Fruit fly (Drosophila melanogaster) whole organism, embryonic: Measurements from ENCODE around the gene Mekk1.

Experiments used
- Aef1 ChIP-seq: fragments of 200-800 bp; sonication (Bioruptor generic); IDR thresholded peaks from 3 replicates; pipeline ENCODE4 v1.3.6; 2022; ENCODE audit warnings: missing biosample characterization, missing genetic modification characterization
- CG10274 ChIP-seq: fragments of 200-800 bp; sonication (Bioruptor generic); optimal IDR thresholded peaks from 3 replicates; lab custom pipeline; 2017; ENCODE audit warnings: missing biosample characterization, mild to moderate bottlenecking, missing genetic modification characterization
- CG11695 ChIP-seq: fragments of 200-800 bp; sonication (Bioruptor generic); IDR thresholded peaks from 3 replicates; pipeline ENCODE4 v1.3.6; 2022; ENCODE audit warnings: missing biosample characterization, missing genetic modification characterization
- CG12104 ChIP-seq: fragments of 200-800 bp; sonication (Bioruptor generic); optimal IDR thresholded peaks from 3 replicates; lab custom pipeline; 2016; ENCODE audit warnings: missing biosample characterization, missing genetic modification characterization
- CG12769 ChIP-seq: fragments of 200-800 bp; sonication (Bioruptor generic); optimal IDR thresholded peaks from 2 replicates; lab custom pipeline; 2019; ENCODE audit warnings: missing biosample characterization, mild to moderate bottlenecking, missing genetic modification characterization, moderate library complexity
- CG12942 ChIP-seq: fragments of 200-800 bp; sonication (Bioruptor generic); optimal IDR thresholded peaks from 3 replicates; lab custom pipeline; 2016; ENCODE audit warnings: missing biosample characterization, missing genetic modification characterization
- CG13123 ChIP-seq: fragments of 200-800 bp; sonication (Bioruptor generic); optimal IDR thresholded peaks from 2 replicates; lab custom pipeline; 2016; ENCODE audit warnings: missing biosample characterization, missing genetic modification characterization
- CG14965 ChIP-seq: fragments of 200-800 bp; sonication (Bioruptor generic); optimal IDR thresholded peaks from 2 replicates; lab custom pipeline; 2016; ENCODE audit warnings: missing biosample characterization, missing genetic modification characterization, borderline replicate concordance
- CG15514 ChIP-seq: fragments of 200-800 bp; sonication (Bioruptor generic); optimal IDR thresholded peaks from 3 replicates; lab custom pipeline; 2017; ENCODE audit warnings: missing biosample characterization, missing genetic modification characterization, mild to moderate bottlenecking, moderate library complexity, missing genetic modification reagents
- CG16813 ChIP-seq: fragments of 200-800 bp; sonication (Bioruptor generic); IDR thresholded peaks from 3 replicates; pipeline ENCODE4 v1.3.6; 2022; ENCODE audit warnings: missing biosample characterization, missing genetic modification characterization; ENCODE audit not compliant: partially characterized antibody
- CG18262 ChIP-seq: fragments of 200-800 bp; optimal IDR thresholded peaks from 3 replicates; lab custom pipeline; 2019; ENCODE audit warnings: missing biosample characterization, mild to moderate bottlenecking, missing genetic modification characterization, moderate library complexity
- CG18476 ChIP-seq: fragments of 200-800 bp; sonication (Bioruptor generic); optimal IDR thresholded peaks from 2 replicates; lab custom pipeline; 2016; ENCODE audit warnings: missing biosample characterization, mild to moderate bottlenecking, missing genetic modification characterization
- CG18599 ChIP-seq: fragments of 200-800 bp; sonication (Bioruptor generic); optimal IDR thresholded peaks from 3 replicates; lab custom pipeline; 2017; ENCODE audit warnings: missing biosample characterization, missing genetic modification characterization, mild to moderate bottlenecking, moderate library complexity, missing genetic modification reagents
- CG2129 ChIP-seq: fragments of 200-800 bp; sonication (Bioruptor generic); IDR thresholded peaks from 2 replicates; pipeline ENCODE4 v1.3.6; 2022; ENCODE audit warnings: missing biosample characterization, missing genetic modification characterization; ENCODE audit not compliant: partially characterized antibody
- CG3838 ChIP-seq: fragments of 200-800 bp; sonication (Bioruptor generic); optimal IDR thresholded peaks from 3 replicates; lab custom pipeline; 2016; ENCODE audit warnings: missing biosample characterization, missing genetic modification characterization
- CG4854 ChIP-seq: fragments of 200-800 bp; sonication (Bioruptor generic); optimal IDR thresholded peaks from 2 replicates; lab custom pipeline; 2016; ENCODE audit warnings: missing biosample characterization, missing genetic modification characterization, inconsistent platforms
- CG6689 ChIP-seq: fragments of 200-800 bp; sonication (Bioruptor generic); IDR thresholded peaks from 2 replicates; pipeline ENCODE4 v1.3.6; 2022; ENCODE audit warnings: missing biosample characterization, missing genetic modification characterization
- CG7357 ChIP-seq: fragments of 200-800 bp; sonication (Bioruptor generic); IDR thresholded peaks from 3 replicates; pipeline ENCODE4 v1.3.6; 2022; ENCODE audit warnings: missing biosample characterization, missing genetic modification characterization
- CG9215 ChIP-seq: fragments of 200-800 bp; sonication (Bioruptor generic); IDR thresholded peaks from 2 replicates; pipeline ENCODE4 v1.3.6; 2022; ENCODE audit warnings: missing biosample characterization, missing genetic modification characterization
- CG9876 ChIP-seq: fragments of 200-800 bp; sonication (Bioruptor generic); optimal IDR thresholded peaks from 2 replicates; lab custom pipeline; 2016; ENCODE audit warnings: missing biosample characterization, missing genetic modification characterization
- CrebB ChIP-seq: fragments of 200-800 bp; sonication (Bioruptor generic); optimal IDR thresholded peaks from 3 replicates; lab custom pipeline; 2018; ENCODE audit warnings: missing biosample characterization, mild to moderate bottlenecking, missing genetic modification characterization
- Dad ChIP-seq: fragments of 200-800 bp; sonication (Bioruptor generic); optimal IDR thresholded peaks from 3 replicates; lab custom pipeline; 2016; ENCODE audit warnings: missing biosample characterization, missing genetic modification characterization
- Dek ChIP-seq: fragments of 200-800 bp; sonication (Bioruptor generic); optimal IDR thresholded peaks from 3 replicates; lab custom pipeline; 2019; ENCODE audit warnings: missing biosample characterization, mild to moderate bottlenecking, missing genetic modification characterization, moderate library complexity
- Doc3 ChIP-seq: fragments of 200-800 bp; sonication (Bioruptor generic); IDR thresholded peaks from 3 replicates; pipeline ENCODE4 v1.3.6; 2022; ENCODE audit warnings: missing biosample characterization, missing genetic modification characterization; ENCODE audit not compliant: partially characterized antibody
- Elba2 ChIP-seq: fragments of 200-800 bp; sonication (Bioruptor generic); optimal IDR thresholded peaks from 3 replicates; lab custom pipeline; 2016; ENCODE audit warnings: missing biosample characterization, missing genetic modification characterization
- HLH3B ChIP-seq: fragments of 200-800 bp; sonication (Bioruptor generic); IDR thresholded peaks from 2 replicates; pipeline ENCODE4 v1.3.6; 2022; ENCODE audit warnings: missing biosample characterization, missing genetic modification characterization
- Hr78 ChIP-seq, 2 experiments: fragments of 200-800 bp in 1 of 2; fragments of >200 bp in 1 of 2; sonication (Bioruptor generic) in 1 of 2; optimal IDR thresholded peaks; 2 replicates each; lab custom pipeline; 2017 to 2019; ENCODE audit warnings: missing biosample characterization in 2 of 2, missing genetic modification characterization in 2 of 2, mild to moderate bottlenecking in 1 of 2, moderate library complexity in 1 of 2
- Jarid2 ChIP-seq: fragments of 200-800 bp; sonication (Bioruptor generic); optimal IDR thresholded peaks from 3 replicates; lab custom pipeline; 2017; ENCODE audit warnings: mild to moderate bottlenecking, missing biosample characterization, missing genetic modification reagents, missing genetic modification characterization
- Max ChIP-seq: fragments of 200-800 bp; sonication (Bioruptor generic); optimal IDR thresholded peaks from 2 replicates; lab custom pipeline; 2016; ENCODE audit warnings: missing biosample characterization, mild to moderate bottlenecking, missing genetic modification characterization
- NfI ChIP-seq: fragments of 200-800 bp; sonication (Bioruptor generic); optimal IDR thresholded peaks from 3 replicates; lab custom pipeline; 2018; ENCODE audit warnings: missing biosample characterization, mild to moderate bottlenecking, missing genetic modification characterization, moderate library complexity
- Sry-δ ChIP-seq: fragments of 200-800 bp; sonication (Bioruptor generic); optimal IDR thresholded peaks from 2 replicates; lab custom pipeline; 2016; ENCODE audit warnings: missing biosample characterization, missing genetic modification characterization
- Usf ChIP-seq: fragments of 200-800 bp; sonication (Bioruptor generic); optimal IDR thresholded peaks from 2 replicates; lab custom pipeline; 2017; ENCODE audit warnings: missing genotype, missing biosample characterization, missing genetic modification characterization
- Vsx1 ChIP-seq: fragments of 200-800 bp; sonication (Bioruptor generic); optimal IDR thresholded peaks from 2 replicates; lab custom pipeline; 2017; ENCODE audit warnings: missing biosample characterization, mild to moderate bottlenecking, missing genetic modification characterization, missing genetic modification reagents
- br ChIP-seq: fragments of >200 bp; optimal IDR thresholded peaks from 2 replicates; lab custom pipeline; 2017
- eve ChIP-seq, 2 experiments: fragments of >200 bp; optimal IDR thresholded peaks; 2 replicates each; lab custom pipeline; 2017; ENCODE audit warnings: missing biosample characterization in 2 of 2, missing genetic modification characterization in 2 of 2
- fru ChIP-seq: fragments of >200 bp; optimal IDR thresholded peaks from 2 replicates; lab custom pipeline; 2017
- grau ChIP-seq: fragments of 200-800 bp; optimal IDR thresholded peaks from 3 replicates; lab custom pipeline; 2019; ENCODE audit warnings: missing biosample characterization, mild to moderate bottlenecking, missing genetic modification characterization, moderate library complexity
- grn ChIP-seq: fragments of 200-800 bp; sonication (Bioruptor generic); optimal IDR thresholded peaks from 3 replicates; lab custom pipeline; 2017; ENCODE audit warnings: missing biosample characterization, missing genetic modification characterization
- gsb-n ChIP-seq: fragments of 200-800 bp; sonication (Bioruptor generic); optimal IDR thresholded peaks from 3 replicates; lab custom pipeline; 2018; ENCODE audit warnings: missing biosample characterization, mild to moderate bottlenecking, missing genetic modification characterization
- jing ChIP-seq: fragments of 200-800 bp; sonication (Bioruptor generic); optimal IDR thresholded peaks from 2 replicates; lab custom pipeline; 2018; ENCODE audit warnings: missing biosample characterization, mild to moderate bottlenecking, missing genetic modification characterization
- jumu ChIP-seq: fragments of 200-800 bp; sonication (Bioruptor generic); optimal IDR thresholded peaks from 3 replicates; lab custom pipeline; 2016; ENCODE audit warnings: missing biosample characterization, missing genetic modification characterization
- mam ChIP-seq: fragments of 200-800 bp; sonication (Bioruptor generic); optimal IDR thresholded peaks from 3 replicates; lab custom pipeline; 2016; ENCODE audit warnings: missing biosample characterization, missing genetic modification characterization
- mld ChIP-seq: fragments of 200-800 bp; sonication (Bioruptor generic); IDR thresholded peaks from 3 replicates; pipeline ENCODE4 v1.3.6; 2022; ENCODE audit warnings: missing biosample characterization, missing genetic modification characterization; ENCODE audit not compliant: partially characterized antibody
- run ChIP-seq: fragments of 200-800 bp; sonication (Bioruptor generic); optimal IDR thresholded peaks from 3 replicates; lab custom pipeline; 2018; ENCODE audit warnings: missing biosample characterization, mild to moderate bottlenecking, missing genetic modification characterization
- scrt ChIP-seq: fragments of 200-800 bp; sonication (Bioruptor generic); optimal IDR thresholded peaks from 2 replicates; lab custom pipeline; 2018; ENCODE audit warnings: missing biosample characterization, mild to moderate bottlenecking, missing genetic modification characterization, moderate library complexity
- toy ChIP-seq: fragments of 200-800 bp; sonication (Bioruptor generic); IDR thresholded peaks from 2 replicates; pipeline ENCODE4 v1.3.6; 2022; ENCODE audit warnings: missing biosample characterization, missing genetic modification characterization
- ttk ChIP-seq: fragments of 200-800 bp; sonication (Bioruptor generic); IDR thresholded peaks from 2 replicates; pipeline ENCODE4 v2.1.2; 2022; ENCODE audit warnings: missing biosample characterization, missing genetic modification characterization
- tup ChIP-seq: fragments of 200-800 bp; sonication (Bioruptor generic); optimal IDR thresholded peaks from 2 replicates; lab custom pipeline; 2016; ENCODE audit warnings: missing biosample characterization, mild to moderate bottlenecking, missing genetic modification characterization, moderate library complexity
- wdn ChIP-seq: fragments of 200-800 bp; sonication (Bioruptor generic); IDR thresholded peaks from 2 replicates; pipeline ENCODE4 v1.3.6; 2022; ENCODE audit warnings: missing biosample characterization, missing genetic modification characterization

Gene Mekk1

DNA sequence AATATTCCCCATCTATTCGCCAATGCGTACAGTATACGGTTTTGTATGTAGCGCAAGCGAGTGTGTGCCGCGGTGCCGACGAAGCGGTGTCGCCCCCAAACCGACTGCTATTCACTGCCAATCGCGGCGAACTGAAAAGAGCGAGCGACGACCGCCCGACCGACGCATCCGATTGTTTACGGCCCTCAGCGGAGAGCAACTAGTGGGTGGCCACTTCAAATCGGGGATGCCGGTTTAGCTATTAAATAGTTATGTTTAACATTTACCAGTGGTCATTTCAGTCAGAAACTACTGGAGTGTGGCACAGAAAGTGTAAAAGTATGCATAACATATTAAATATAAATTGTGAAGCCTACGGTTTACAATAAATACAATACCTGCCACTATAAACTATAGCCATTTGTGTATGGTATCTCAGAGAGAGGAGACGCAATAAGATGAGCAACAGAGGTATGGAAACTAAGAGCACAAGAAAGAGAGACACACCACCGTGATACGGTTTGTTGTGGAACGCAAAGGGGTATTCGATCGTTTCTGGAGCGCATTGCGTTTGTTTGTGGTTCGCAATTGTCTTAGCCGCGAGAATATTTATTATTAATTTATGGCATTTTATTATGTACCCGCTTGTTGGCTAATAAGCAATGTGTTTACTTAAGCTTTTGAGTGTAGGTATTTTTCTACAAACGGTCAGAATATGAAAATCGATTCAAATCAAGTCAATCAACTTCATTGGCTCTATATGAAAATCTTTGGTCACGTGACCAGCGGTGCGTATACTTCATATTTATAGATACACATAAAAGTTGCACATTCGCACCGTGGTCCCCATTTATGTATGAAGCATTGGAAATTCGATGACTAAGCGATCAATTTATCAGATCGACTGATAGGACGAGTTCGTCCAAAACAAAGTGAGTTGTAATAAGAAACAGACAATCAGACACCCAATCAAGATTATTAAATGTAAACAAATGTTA lies 3.1 kb downstream of the Mekk1 start (continued):
- no peak for TF ChIP-seq Aef1 (GFP tag; lab: Robert Waterston, UW)
- no peak for TF ChIP-seq run (tag; lab: Kevin White, UChicago)
- TF ChIP-seq Sry-δ (GFP tag; lab: Kevin White, UChicago): peak; percentile 11
- TF ChIP-seq Doc3 (GFP tag; lab: Robert Waterston, UW): no peak
- peak; percentile 31 for TF ChIP-seq CG12769 (tag; lab: Kevin White, UChicago)
- TF ChIP-seq CG12104 (GFP tag; lab: Kevin White, UChicago): peak; percentile 11
- peak; percentile 34 for TF ChIP-seq gsb-n
- no peak for TF ChIP-seq CG3838
- no peak for TF ChIP-seq CG16813 (GFP tag; lab: Robert Waterston, UW)
- no peak for TF ChIP-seq tup (GFP tag; lab: Kevin White, UChicago)
- no peak for TF ChIP-seq jing (GFP tag; lab: Kevin White, UChicago)
- no peak for TF ChIP-seq CG18476
- no peak for TF ChIP-seq grau (tag; lab: Kevin White, UChicago)
- no peak for TF ChIP-seq CG7357
- 0 out of 2 replicates have a peak, but pooled peaks have one; percentile 28 for TF ChIP-seq wdn (GFP tag; lab: Robert Waterston, UW)
- TF ChIP-seq CG18599 (GFP tag; lab: Kevin White, UChicago): peak; percentile 9
- no peak for TF ChIP-seq CG14965
- no peak for TF ChIP-seq Vsx1 (GFP tag; lab: Kevin White, UChicago)
- TF ChIP-seq mld: no peak
- no peak for TF ChIP-seq CG10274 (GFP tag; lab: Kevin White, UChicago)
- no peak for TF ChIP-seq CG4854 (GFP tag; lab: Kevin White, UChicago)
- no peak for TF ChIP-seq HLH3B (GFP tag; lab: Robert Waterston, UW)
- no peak for TF ChIP-seq Usf (GFP tag; lab: Kevin White, UChicago)
- TF ChIP-seq CG12942 (GFP tag; lab: Kevin White, UChicago): no peak
- TF ChIP-seq Dad (GFP tag; lab: Kevin White, UChicago): no peak
- TF ChIP-seq br: no peak
- TF ChIP-seq CG18262 (tag; lab: Kevin White, UChicago): no peak
- no peak for TF ChIP-seq Hr78 (GFP tag; optimal IDR thresholded peaks at IDR 0.05; lab: Kevin White, UChicago)
- TF ChIP-seq jumu (GFP tag; lab: Kevin White, UChicago): no peak
- no peak for TF ChIP-seq Elba2 (GFP tag; lab: Kevin White, UChicago)
- no peak for TF ChIP-seq eve (GFP tag; optimal IDR thresholded peaks at IDR 0.05; lab: Kevin White, UChicago)
- peak; percentile 93 for TF ChIP-seq Jarid2 (GFP tag; lab: Kevin White, UChicago)
- no peak for TF ChIP-seq CG13123 (GFP tag; lab: Kevin White, UChicago)
- TF ChIP-seq toy (GFP tag; lab: Robert Waterston, UW): no peak; the same call in 1 of the 2 replicates
- peak; percentile 12 for TF ChIP-seq CG15514 (GFP tag; lab: Kevin White, UChicago)
- peak; percentile 35 for TF ChIP-seq grn (GFP tag; lab: Kevin White, UChicago)
- no peak for TF ChIP-seq mam
- TF ChIP-seq CG9215 (GFP tag; lab: Robert Waterston, UW): no peak
- TF ChIP-seq CG9876 (GFP tag; lab: Kevin White, UChicago): no peak
- TF ChIP-seq Max (GFP tag; lab: Kevin White, UChicago): no peak
- TF ChIP-seq NfI (GFP tag; lab: Kevin White, UChicago): no peak
- TF ChIP-seq CrebB (tag; lab: Kevin White, UChicago): no peak
- TF ChIP-seq CG2129 (GFP tag; lab: Robert Waterston, UW): no peak
- TF ChIP-seq CG11695 (GFP tag; lab: Robert Waterston, UW): no peak
- TF ChIP-seq CG6689 (GFP tag; lab: Robert Waterston, UW): no peak
- TF ChIP-seq scrt (GFP tag; lab: Kevin White, UChicago): peak; percentile 95
- no peak for TF ChIP-seq ttk
- TF ChIP-seq Dek: no peak
- no peak for TF ChIP-seq fru (lab: Kevin White, UChicago)
